Worm (Caenorhabditis elegans) whole organism, L2 larva: ENCODE measurements around the gene F01G10.4.

Experiments
- nhr-237 ChIP-seq: fragments of 150-350 bp; optimal IDR thresholded peaks from 2 replicates; lab custom pipeline; 2014; ENCODE audit warnings: missing biosample characterization, missing genetic modification characterization
- zag-1 ChIP-seq: fragments of 150-350 bp; optimal IDR thresholded peaks from 2 replicates; lab custom pipeline; 2014; ENCODE audit warnings: missing biosample characterization, missing genetic modification characterization

ce11 chrIV:10277716-10278115 is 45.4 kb upstream of the F01G10.4 start, which contains the start of gene Y43C5A.4:
- TF ChIP-seq nhr-237 (tag; lab: Kevin White, UChicago) (no peak), zag-1 (tag; lab: Kevin White, UChicago) (no peak)
